Fruit fly (Drosophila melanogaster) whole organism, prepupa: ENCODE data around the gene CG33299.
A peak's percentile ranks its signal among the peaks of the same experiment; 100 is the strongest.

Experiments
- Blimp-1 ChIP-seq: fragments of 200-800 bp; sonication (Bioruptor generic); optimal IDR thresholded peaks from 3 replicates; lab custom pipeline; 2017; ENCODE audit warnings: missing biosample characterization, missing genetic modification characterization, mild to moderate bottlenecking, moderate library complexity, missing genetic modification reagents
- CG10631 ChIP-seq: fragments of 200-800 bp; sonication (Bioruptor generic); optimal IDR thresholded peaks from 2 replicates; lab custom pipeline; 2016; ENCODE audit warnings: missing biosample characterization, missing genetic modification characterization
- CG10669 ChIP-seq: fragments of 200-800 bp; sonication (Bioruptor generic); optimal IDR thresholded peaks from 3 replicates; lab custom pipeline; 2018; ENCODE audit warnings: missing biosample characterization, mild to moderate bottlenecking, missing genetic modification characterization, moderate library complexity
- CG11294 ChIP-seq: fragments of 200-800 bp; sonication (Bioruptor generic); IDR thresholded peaks from 2 replicates; pipeline ENCODE4 v1.3.6; 2022; ENCODE audit warnings: missing biosample characterization, missing genetic modification characterization
- CG11762 ChIP-seq: fragments of 200-800 bp; sonication (Bioruptor generic); optimal IDR thresholded peaks from 3 replicates; lab custom pipeline; 2016; ENCODE audit warnings: missing biosample characterization, missing genetic modification characterization; ENCODE audit not compliant: insufficient read depth
- CG15336 ChIP-seq: fragments of 200-800 bp; sonication (Bioruptor generic); IDR thresholded peaks from 2 replicates; pipeline ENCODE4 v1.3.6; 2022; ENCODE audit warnings: missing biosample characterization, missing genetic modification characterization
- CG1621 ChIP-seq: fragments of 200-800 bp; sonication (Bioruptor generic); optimal IDR thresholded peaks from 3 replicates; lab custom pipeline; 2018; ENCODE audit warnings: missing biosample characterization, mild to moderate bottlenecking, missing genetic modification characterization
- CG16779 ChIP-seq: fragments of 200-800 bp; sonication (Bioruptor generic); optimal IDR thresholded peaks from 3 replicates; lab custom pipeline; 2017; ENCODE audit warnings: missing biosample characterization, mild to moderate bottlenecking, missing genetic modification characterization
- CG3032 ChIP-seq: fragments of 200-800 bp; optimal IDR thresholded peaks from 2 replicates; lab custom pipeline; 2019; ENCODE audit warnings: missing biosample characterization, mild to moderate bottlenecking, missing genetic modification characterization, moderate library complexity
- CG31627 ChIP-seq: fragments of 200-800 bp; sonication (Bioruptor generic); optimal IDR thresholded peaks from 3 replicates; lab custom pipeline; 2016; ENCODE audit warnings: missing biosample characterization, missing genetic modification characterization
- CG32006 ChIP-seq: fragments of 200-800 bp; sonication (Bioruptor generic); optimal IDR thresholded peaks from 3 replicates; lab custom pipeline; 2017; ENCODE audit warnings: missing biosample characterization, mild to moderate bottlenecking, missing genetic modification characterization
- CG3919 ChIP-seq: fragments of 200-800 bp; sonication (Bioruptor generic); optimal IDR thresholded peaks from 3 replicates; lab custom pipeline; 2016; ENCODE audit warnings: missing biosample characterization, missing genetic modification characterization
- CG4318 ChIP-seq: fragments of 200-800 bp; sonication (Bioruptor generic); optimal IDR thresholded peaks from 3 replicates; lab custom pipeline; 2017; ENCODE audit warnings: missing biosample characterization, mild to moderate bottlenecking, missing genetic modification characterization
- CG6276 ChIP-seq: fragments of 200-800 bp; sonication (Bioruptor generic); optimal IDR thresholded peaks from 2 replicates; lab custom pipeline; 2017; ENCODE audit warnings: missing biosample characterization, mild to moderate bottlenecking, missing genetic modification characterization
- CG6792 ChIP-seq: fragments of 200-800 bp; sonication (Bioruptor generic); optimal IDR thresholded peaks from 3 replicates; lab custom pipeline; 2016; ENCODE audit warnings: missing biosample characterization, missing genetic modification characterization
- CG6808 ChIP-seq: fragments of 200-800 bp; sonication (Bioruptor generic); optimal IDR thresholded peaks from 3 replicates; lab custom pipeline; 2017; ENCODE audit warnings: missing biosample characterization, missing genetic modification characterization, mild to moderate bottlenecking, moderate library complexity, missing genetic modification reagents
- CG6854 ChIP-seq: fragments of 200-800 bp; sonication (Bioruptor generic); optimal IDR thresholded peaks from 2 replicates; lab custom pipeline; 2017; ENCODE audit warnings: missing biosample characterization, mild to moderate bottlenecking, missing genetic modification characterization
- CG7368 ChIP-seq: fragments of 200-800 bp; sonication (Bioruptor generic); optimal IDR thresholded peaks from 3 replicates; lab custom pipeline; 2016; ENCODE audit warnings: missing biosample characterization, missing genetic modification characterization
- CG8119 ChIP-seq: fragments of 200-800 bp; sonication (Bioruptor generic); IDR thresholded peaks from 3 replicates; pipeline ENCODE4 v1.3.6; 2022; ENCODE audit warnings: missing biosample characterization, missing genetic modification characterization
- CG8632 ChIP-seq: fragments of 200-800 bp; sonication (Bioruptor generic); optimal IDR thresholded peaks from 3 replicates; lab custom pipeline; 2016; ENCODE audit warnings: missing biosample characterization, missing genetic modification characterization
- CG9139 ChIP-seq: fragments of 200-800 bp; sonication (Bioruptor generic); optimal IDR thresholded peaks from 3 replicates; lab custom pipeline; 2017; ENCODE audit warnings: missing biosample characterization, mild to moderate bottlenecking, missing genetic modification characterization
- Eip75B ChIP-seq: fragments of 200-800 bp; sonication (Bioruptor generic); optimal IDR thresholded peaks from 3 replicates; lab custom pipeline; 2016; ENCODE audit warnings: missing biosample characterization, missing genetic modification characterization
- Eip78C ChIP-seq: fragments of 200-800 bp; sonication (Bioruptor generic); peaks from one replicate; lab custom pipeline; 2016; ENCODE audit warnings: missing biosample characterization, missing genetic modification characterization
- Eip93F ChIP-seq: fragments of 200-800 bp; sonication (Bioruptor generic); optimal IDR thresholded peaks from 2 replicates; lab custom pipeline; 2016; ENCODE audit warnings: missing biosample characterization, mild to moderate bottlenecking, missing genetic modification characterization
- Ets21C ChIP-seq: fragments of 200-800 bp; sonication (Bioruptor generic); optimal IDR thresholded peaks from 3 replicates; lab custom pipeline; 2016; ENCODE audit warnings: missing biosample characterization, missing genetic modification characterization
- Ets96B ChIP-seq: fragments of 200-800 bp; optimal IDR thresholded peaks from 2 replicates; lab custom pipeline; 2019; ENCODE audit warnings: missing biosample characterization, mild to moderate bottlenecking, missing genetic modification characterization, moderate library complexity
- Gug ChIP-seq: fragments of 200-800 bp; sonication (Bioruptor generic); IDR thresholded peaks from 2 replicates; pipeline ENCODE4 v1.3.6; 2022; ENCODE audit warnings: missing biosample characterization, missing genetic modification characterization
- Hr39 ChIP-seq: fragments of 200-800 bp; sonication (Bioruptor generic); optimal IDR thresholded peaks from 2 replicates; lab custom pipeline; 2016; ENCODE audit warnings: missing biosample characterization, missing genetic modification characterization
- Smox ChIP-seq: fragments of 200-800 bp; sonication (Bioruptor generic); optimal IDR thresholded peaks from 3 replicates; lab custom pipeline; 2016; ENCODE audit warnings: missing biosample characterization, missing genetic modification characterization
- Sox14 ChIP-seq: fragments of 200-800 bp; sonication (Bioruptor generic); optimal IDR thresholded peaks from 3 replicates; lab custom pipeline; 2016; ENCODE audit warnings: missing biosample characterization, missing genetic modification characterization
- Sox15 ChIP-seq: fragments of 200-800 bp; sonication (Bioruptor generic); optimal IDR thresholded peaks from 3 replicates; lab custom pipeline; 2016; ENCODE audit warnings: missing biosample characterization, missing genetic modification characterization
- achi ChIP-seq: fragments of 200-800 bp; sonication (Bioruptor generic); optimal IDR thresholded peaks from 3 replicates; lab custom pipeline; 2016; ENCODE audit warnings: missing biosample characterization, missing genetic modification characterization
- cyc ChIP-seq: fragments of 200-800 bp; sonication (Bioruptor generic); optimal IDR thresholded peaks from 3 replicates; lab custom pipeline; 2016; ENCODE audit warnings: missing biosample characterization, missing genetic modification characterization
- dac ChIP-seq: fragments of 200-800 bp; sonication (Bioruptor generic); optimal IDR thresholded peaks from 2 replicates; lab custom pipeline; 2017; ENCODE audit warnings: missing biosample characterization, mild to moderate bottlenecking, missing genetic modification characterization
- fd59A ChIP-seq: fragments of 200-800 bp; sonication (Bioruptor generic); optimal IDR thresholded peaks from 2 replicates; lab custom pipeline; 2017; ENCODE audit warnings: missing biosample characterization, mild to moderate bottlenecking, missing genetic modification characterization, missing genetic modification reagents
- fkh ChIP-seq: fragments of 200-800 bp; sonication (Bioruptor generic); optimal IDR thresholded peaks from 3 replicates; lab custom pipeline; 2017; ENCODE audit warnings: missing biosample characterization, mild to moderate bottlenecking, missing genetic modification characterization, moderate library complexity
- pdm3 ChIP-seq: fragments of 200-800 bp; sonication (Bioruptor generic); optimal IDR thresholded peaks from 3 replicates; lab custom pipeline; 2016; ENCODE audit warnings: missing biosample characterization, missing genetic modification characterization
- salr ChIP-seq, 2 experiments: fragments of 200-800 bp; sonication (Bioruptor generic); optimal IDR thresholded peaks; 3 replicates each; lab custom pipeline; 2016 to 2018; ENCODE audit warnings: missing biosample characterization in 2 of 2, missing genetic modification characterization in 2 of 2, mild to moderate bottlenecking in 1 of 2
- ss ChIP-seq, 2 experiments: fragments of 200-800 bp; sonication (Bioruptor generic); optimal IDR thresholded peaks; 2 replicates in 1 of 2; 3 replicates in 1 of 2; lab custom pipeline; 2017 to 2018; ENCODE audit warnings: mild to moderate bottlenecking in 2 of 2, missing biosample characterization in 2 of 2, missing genetic modification characterization in 2 of 2, moderate library complexity in 1 of 2
- svp ChIP-seq: fragments of 200-800 bp; sonication (Bioruptor generic); peaks from one replicate; lab custom pipeline; 2016; ENCODE audit warnings: missing biosample characterization, missing genetic modification characterization
- topi ChIP-seq: fragments of 200-800 bp; sonication (Bioruptor generic); optimal IDR thresholded peaks from 3 replicates; lab custom pipeline; 2016; ENCODE audit warnings: missing biosample characterization, missing genetic modification characterization
- vri ChIP-seq: fragments of 200-800 bp; sonication (Bioruptor generic); optimal IDR thresholded peaks from 3 replicates; lab custom pipeline; 2016; ENCODE audit warnings: missing biosample characterization, mild to moderate bottlenecking, missing genetic modification characterization

CG33299 gene

DNA sequence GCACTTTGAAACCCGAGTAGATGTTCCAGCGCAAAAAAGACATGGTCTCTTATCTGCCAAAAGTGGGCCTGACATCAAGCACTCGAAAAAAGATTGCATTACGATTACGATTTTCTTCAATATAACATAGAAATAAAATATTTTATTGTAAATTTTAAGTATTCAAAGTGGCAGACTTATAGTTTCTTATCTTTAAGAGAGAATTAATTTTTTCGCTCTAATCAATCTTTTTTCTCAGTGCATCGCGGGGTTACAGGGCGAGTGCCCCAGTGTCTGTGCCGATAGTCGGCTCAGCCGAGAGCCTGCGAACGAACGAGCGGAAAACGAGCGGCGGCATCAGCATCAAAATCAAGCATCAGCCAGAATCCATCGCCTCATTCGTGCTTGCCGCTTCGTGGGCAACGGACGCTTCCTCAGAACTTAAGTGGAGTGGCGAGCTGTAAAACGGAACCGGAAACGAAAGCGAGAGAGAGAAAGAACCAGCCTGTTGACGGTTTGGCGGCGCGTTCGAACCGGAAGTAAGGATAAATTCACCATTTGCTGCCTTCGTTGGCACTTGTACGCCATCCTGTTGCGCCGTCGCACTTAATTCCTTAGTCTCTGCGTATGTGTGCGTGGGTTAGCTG, 22.5 kb upstream of the CG33299 start, which contains the start of gene Apoltp (continued):
- TF ChIP-seq CG10669 = peak; percentile 75
- TF ChIP-seq CG31627 (GFP tag; lab: Kevin White, UChicago) = peak; percentile 43
- TF ChIP-seq CG6808 (GFP tag; lab: Kevin White, UChicago) = peak; percentile 66
- no peak for TF ChIP-seq CG4318 (GFP tag; lab: Kevin White, UChicago)
- TF ChIP-seq CG3032 (tag; lab: Kevin White, UChicago) = peak; percentile 76
- peak; percentile 70 for TF ChIP-seq CG8119 (GFP tag; lab: Robert Waterston, UW)
- peak; percentile 48 for TF ChIP-seq vri
- TF ChIP-seq Smox (GFP tag; lab: Kevin White, UChicago) = peak; percentile 66
- peak; percentile 75 for TF ChIP-seq cyc (GFP tag; lab: Kevin White, UChicago)

DNA sequence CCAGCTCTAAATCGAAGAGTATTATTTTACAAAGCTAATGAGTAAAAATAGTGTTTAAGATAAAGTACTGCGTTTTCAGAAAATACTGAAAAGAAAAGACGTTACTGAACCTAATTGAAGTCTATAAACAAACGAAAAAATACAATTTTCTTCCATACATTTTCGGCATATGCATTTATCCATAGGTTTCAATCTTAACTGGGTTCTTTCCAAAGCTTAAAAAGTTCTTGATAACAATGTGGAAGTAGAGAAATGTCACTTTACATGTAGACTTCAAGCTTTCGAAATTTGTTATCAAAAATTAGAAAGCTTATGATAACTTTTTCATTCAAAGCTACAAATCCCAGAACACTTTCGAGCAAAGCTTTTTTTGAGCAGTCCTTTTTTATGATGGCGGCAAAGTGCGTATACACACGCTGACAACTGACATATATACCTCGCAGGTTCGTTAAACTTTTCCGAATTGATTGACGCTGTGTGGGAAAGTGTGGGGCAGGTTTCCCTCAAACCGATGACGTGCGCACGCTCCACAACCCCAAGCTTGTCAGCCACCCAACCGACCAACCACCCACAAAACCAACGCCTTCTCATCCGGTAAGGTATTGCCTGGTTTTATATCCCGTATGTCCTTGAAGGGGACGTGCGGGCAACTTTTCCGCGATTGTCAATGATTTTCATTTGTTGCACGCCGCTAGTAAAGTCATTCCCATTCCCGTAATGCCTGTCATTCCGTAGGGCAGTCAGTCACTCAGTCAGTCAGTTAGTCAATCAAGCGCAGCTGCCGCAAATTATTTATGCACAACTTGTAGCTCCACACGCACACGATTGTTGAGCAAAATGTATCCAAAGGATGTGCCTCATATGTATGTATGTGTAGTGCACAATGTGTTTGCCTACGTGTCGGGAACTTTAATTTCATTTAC, 1.1 kb downstream of the CG33299 start:
- TF ChIP-seq CG3032 (tag; lab: Kevin White, UChicago) (no peak), Sox15 (GFP tag; lab: Kevin White, UChicago) (no peak), achi (GFP tag; lab: Kevin White, UChicago) (no peak), CG6276 (GFP tag; lab: Kevin White, UChicago) (no peak)

DNA sequence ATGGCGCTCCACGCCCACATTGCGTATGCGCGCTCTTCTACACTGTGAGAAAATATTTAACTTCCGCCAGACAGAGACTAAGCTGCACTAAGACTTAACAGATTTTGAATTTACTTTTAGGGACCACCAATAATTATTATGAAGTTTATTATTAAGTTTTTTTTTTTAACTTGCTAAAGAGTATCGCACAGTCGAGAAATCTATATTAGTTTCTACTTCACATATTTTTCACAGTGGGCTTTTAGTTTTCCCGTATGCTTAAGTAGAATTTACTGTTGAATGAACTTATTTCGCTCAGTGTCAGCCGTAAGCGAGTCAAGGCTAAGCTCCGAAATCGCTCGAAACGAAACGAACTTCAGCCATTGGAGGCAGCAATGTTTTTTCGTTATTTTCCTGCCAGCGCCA, 4.1 kb downstream of the CG33299 start:
- TF ChIP-seq pdm3 (GFP tag; lab: Kevin White, UChicago) = peak; percentile 21
- no peak for TF ChIP-seq Sox15 (GFP tag; lab: Kevin White, UChicago)
- TF ChIP-seq Ets21C = no peak
- TF ChIP-seq CG10631 = peak; percentile 37
- no peak for TF ChIP-seq Eip93F (GFP tag; lab: Kevin White, UChicago)
- no peak for TF ChIP-seq CG6276 (GFP tag; lab: Kevin White, UChicago)
- TF ChIP-seq dac = no peak
- TF ChIP-seq CG9139 (GFP tag; lab: Kevin White, UChicago) = no peak
- TF ChIP-seq CG8632 = peak; percentile 26
- no peak for TF ChIP-seq vri
- TF ChIP-seq fkh (GFP tag; lab: Kevin White, UChicago) = no peak
- peak; percentile 15 for TF ChIP-seq CG3919 (GFP tag; lab: Kevin White, UChicago)
- peak; percentile 39 for TF ChIP-seq Ets96B
- no peak for TF ChIP-seq Blimp-1 (GFP tag; lab: Kevin White, UChicago)
- peak; percentile 6 for TF ChIP-seq CG4318 (GFP tag; lab: Kevin White, UChicago)
- peak; percentile 32 for TF ChIP-seq CG16779
- peak; percentile 44 for TF ChIP-seq CG10669
- peak; percentile 35 for TF ChIP-seq fd59A (GFP tag; lab: Kevin White, UChicago)
- TF ChIP-seq CG6792 (GFP tag; lab: Kevin White, UChicago) = no peak
- TF ChIP-seq CG3032 (tag; lab: Kevin White, UChicago) = no peak
- peak; percentile 64 for TF ChIP-seq CG32006
- TF ChIP-seq Sox14 (GFP tag; lab: Kevin White, UChicago) = peak; percentile 20
- no peak for TF ChIP-seq CG1621 (tag; lab: Kevin White, UChicago)
- TF ChIP-seq CG7368 (GFP tag; lab: Kevin White, UChicago) = no peak
- TF ChIP-seq ss (GFP tag; optimal IDR thresholded peaks at IDR 0.05; lab: Kevin White, UChicago) = no peak
- no peak for TF ChIP-seq CG11762 (GFP tag; lab: Kevin White, UChicago)
- TF ChIP-seq CG6808 (GFP tag; lab: Kevin White, UChicago) = peak; percentile 29
- TF ChIP-seq Hr39 = no peak
- no peak; the same call in 1 of the 2 replicates for TF ChIP-seq CG11294
- TF ChIP-seq svp (GFP tag; lab: Kevin White, UChicago) = peak; percentile 77
- no peak for TF ChIP-seq Gug
- peak; percentile 19 for TF ChIP-seq Eip78C
- peak; percentile 13 for TF ChIP-seq Smox (GFP tag; lab: Kevin White, UChicago)
- peak; percentile 52; the same call in 1 of the 3 replicates for TF ChIP-seq CG8119 (GFP tag; lab: Robert Waterston, UW)
- no peak for TF ChIP-seq salr (GFP tag; optimal IDR thresholded peaks at IDR 0.05; lab: Kevin White, UChicago)
- TF ChIP-seq topi = no peak
- peak; percentile 49; the same call in 1 of the 2 replicates for TF ChIP-seq CG15336 (GFP tag; lab: Robert Waterston, UW)
- TF ChIP-seq Eip75B = peak; percentile 56
- TF ChIP-seq CG6854 = no peak
- TF ChIP-seq CG31627 (GFP tag; lab: Kevin White, UChicago) = peak; percentile 4
